Fruit fly (Drosophila melanogaster): ENCODE data around the gene rho-4.

dm6 chrX:11640477-11640876 is 40.8 kb downstream of the rho-4 start:
- no peak for TF ChIP-seq CG8478 (optimal IDR thresholded peaks at IDR 0.05)
- TF ChIP-seq CTCF (optimal IDR thresholded peaks at IDR 0.05) = no peak
